In genomic region chr3R:18438827-18439717, dm6 we compare ENCODE assay signal across 5 fruit fly cellular contexts.
A peak's percentile ranks its signal among the peaks of the same experiment; 100 is the strongest.
TF ChIP-seq lines count a peak whose summit lies in the region.

No protein-coding gene starts in this region.

- no peak for TF ChIP-seq CTCF in whole organism, embryonic (GFP tag; optimal IDR thresholded peaks at IDR 0.05; lab: Kevin White, UChicago)

TF ChIP-seq in whole organism, adult, 20 proteins besides CTCF, POLR2A, EP300 and RAD21:
- no peak for TF ChIP-seq CG12768 (GFP tag; optimal IDR thresholded peaks at IDR 0.05; lab: Kevin White, UChicago)
- TF ChIP-seq Hr96 (GFP tag; optimal IDR thresholded peaks at IDR 0.05; lab: Kevin White, UChicago), result peak; percentile 45
- no peak for TF ChIP-seq bab1 (GFP tag; optimal IDR thresholded peaks at IDR 0.05; lab: Kevin White, UChicago)
- peak; percentile 27 for TF ChIP-seq toe (GFP tag; optimal IDR thresholded peaks at IDR 0.05; lab: Kevin White, UChicago)
- peak; percentile 42 for TF ChIP-seq ovo (GFP tag; optimal IDR thresholded peaks at IDR 0.05; lab: Kevin White, UChicago)
- peak; percentile 13 for TF ChIP-seq CG1620 (GFP tag; optimal IDR thresholded peaks at IDR 0.05; lab: Kevin White, UChicago)
- TF ChIP-seq CG5204 (GFP tag; optimal IDR thresholded peaks at IDR 0.05; lab: Kevin White, UChicago), result no peak
- peak; percentile 59 for TF ChIP-seq cic (GFP tag; optimal IDR thresholded peaks at IDR 0.05; lab: Kevin White, UChicago)
- peak; percentile 15 for TF ChIP-seq pad (GFP tag; optimal IDR thresholded peaks at IDR 0.05; lab: Kevin White, UChicago)
- TF ChIP-seq CG7101 (tag; optimal IDR thresholded peaks at IDR 0.05; lab: Kevin White, UChicago), result peak; percentile 7
- peak; percentile 24 for TF ChIP-seq Mnt (GFP tag; optimal IDR thresholded peaks at IDR 0.05; lab: Kevin White, UChicago)
TF ChIP-seq in whole organism, adult: peak in this region for 8.

TF ChIP-seq in whole organism, embryonic, 481 proteins besides CTCF, POLR2A, EP300 and RAD21 (continues in another document):
- TF ChIP-seq CG10431 (GFP tag; optimal IDR thresholded peaks at IDR 0.05; lab: Kevin White, UChicago) (peak; percentile 63), CG12299 (tag; optimal IDR thresholded peaks at IDR 0.05; lab: Kevin White, UChicago) (peak; percentile 44), pnt (GFP tag; optimal IDR thresholded peaks at IDR 0.05; lab: Kevin White, UChicago) (peak; percentile 11), repo (GFP tag; optimal IDR thresholded peaks at IDR 0.05; lab: Kevin White, UChicago) (peak; percentile 10), HmgZ (tag; optimal IDR thresholded peaks at IDR 0.05; lab: Kevin White, UChicago) (peak; percentile 62), CG2875 (GFP tag; optimal IDR thresholded peaks at IDR 0.05; lab: Kevin White, UChicago) (peak; percentile 68), en (GFP tag; optimal IDR thresholded peaks at IDR 0.05; lab: Kevin White, UChicago) (peak; percentile 31), dpn (GFP tag; optimal IDR thresholded peaks at IDR 0.05; lab: Kevin White, UChicago) (peak; percentile 22 to 35), CG34376 (GFP tag; optimal IDR thresholded peaks at IDR 0.05; lab: Kevin White, UChicago) (peak; percentile 77), Hr78 (GFP tag; optimal IDR thresholded peaks at IDR 0.05; lab: Kevin White, UChicago) (peak in 1 of 2 experiments; percentile 2), CG5245 (GFP tag; optimal IDR thresholded peaks at IDR 0.05; lab: Kevin White, UChicago) (no peak), psq (GFP tag; optimal IDR thresholded peaks at IDR 0.05; lab: Kevin White, UChicago) (peak; percentile 38), oc (tag; optimal IDR thresholded peaks at IDR 0.05; lab: Kevin White, UChicago) (no peak), dmrt99B (tag; optimal IDR thresholded peaks at IDR 0.05; lab: Kevin White, UChicago) (peak; percentile 54), odd (GFP tag; optimal IDR thresholded peaks at IDR 0.05; lab: Kevin White, UChicago) (peak; percentile 65), sc (optimal IDR thresholded peaks at IDR 0.05; lab: Kevin White, UChicago) (no peak), sc (GFP tag; optimal IDR thresholded peaks at IDR 0.05; lab: Kevin White, UChicago) (peak; percentile 43), shn (GFP tag; optimal IDR thresholded peaks at IDR 0.05; lab: Kevin White, UChicago) (peak; percentile 22), Aef1 (GFP tag; IDR thresholded peaks at IDR 0.05; lab: Robert Waterston, UW) (0 out of 3 replicates have a peak, but pooled peaks have one; percentile 13), Awh (GFP tag; IDR thresholded peaks at IDR 0.05; lab: Robert Waterston, UW) (peak; percentile 65; the same call in 1 of the 2 replicates)

TF ChIP-seq in whole organism, prepupa, 60 proteins besides CTCF, POLR2A, EP300 and RAD21 (continues in another document):
- peak; percentile 96 for TF ChIP-seq fkh (GFP tag; optimal IDR thresholded peaks at IDR 0.05; lab: Kevin White, UChicago)
- TF ChIP-seq CG11762 (GFP tag; optimal IDR thresholded peaks at IDR 0.05; lab: Kevin White, UChicago; ENCODE audit: insufficient read depth), result peak; percentile 18
- TF ChIP-seq Eip78C (GFP tag; lab: Kevin White, UChicago), result peak; percentile 85
- TF ChIP-seq CG3032 (tag; optimal IDR thresholded peaks at IDR 0.05; lab: Kevin White, UChicago), result peak; percentile 29
- TF ChIP-seq eg (GFP tag; IDR thresholded peaks at IDR 0.05; lab: Robert Waterston, UW), result no peak; the same call in 2 of the 3 replicates
- TF ChIP-seq acj6 (GFP tag; optimal IDR thresholded peaks at IDR 0.05; lab: Kevin White, UChicago), result peak; percentile 39
- peak; percentile 19 for TF ChIP-seq CG6808 (GFP tag; optimal IDR thresholded peaks at IDR 0.05; lab: Kevin White, UChicago)
- TF ChIP-seq Hr4 (GFP tag; optimal IDR thresholded peaks at IDR 0.05; lab: Kevin White, UChicago), result peak; percentile 50
- no peak for TF ChIP-seq CG7368 (GFP tag; optimal IDR thresholded peaks at IDR 0.05; lab: Kevin White, UChicago)
- peak in 1 of 2 experiments; percentile 4 for TF ChIP-seq salr (GFP tag; optimal IDR thresholded peaks at IDR 0.05; lab: Kevin White, UChicago)
- peak; percentile 42 for TF ChIP-seq Ets96B (tag; optimal IDR thresholded peaks at IDR 0.05; lab: Kevin White, UChicago)
- TF ChIP-seq net (GFP tag; optimal IDR thresholded peaks at IDR 0.05; lab: Kevin White, UChicago), result no peak
- TF ChIP-seq pdm3 (GFP tag; optimal IDR thresholded peaks at IDR 0.05; lab: Kevin White, UChicago), result peak; percentile 43
- no peak for TF ChIP-seq fd85E (GFP tag; optimal IDR thresholded peaks at IDR 0.05; lab: Kevin White, UChicago)
- peak; percentile 15 for TF ChIP-seq OdsH (GFP tag; optimal IDR thresholded peaks at IDR 0.05; lab: Kevin White, UChicago)
- peak; percentile 29 for TF ChIP-seq svp (GFP tag; lab: Kevin White, UChicago)
- TF ChIP-seq CG6792 (GFP tag; optimal IDR thresholded peaks at IDR 0.05; lab: Kevin White, UChicago), result no peak
- TF ChIP-seq spab (GFP tag; optimal IDR thresholded peaks at IDR 0.05; lab: Kevin White, UChicago), result peak; percentile 17
- peak; percentile 36 for TF ChIP-seq achi (GFP tag; optimal IDR thresholded peaks at IDR 0.05; lab: Kevin White, UChicago)
- no peak for TF ChIP-seq CG3919 (GFP tag; optimal IDR thresholded peaks at IDR 0.05; lab: Kevin White, UChicago)
- peak; percentile 32 for TF ChIP-seq dsx (GFP tag; optimal IDR thresholded peaks at IDR 0.05; lab: Kevin White, UChicago; ENCODE audit: poor library complexity, severe bottlenecking)

TF ChIP-seq in whole organism, pupa, 21 proteins besides CTCF, POLR2A, EP300 and RAD21:
- TF ChIP-seq gl (tag; optimal IDR thresholded peaks at IDR 0.05; lab: Kevin White, UChicago) (no peak), CG34367 (tag; optimal IDR thresholded peaks at IDR 0.05; lab: Kevin White, UChicago) (peak; percentile 27), Snoo (tag; optimal IDR thresholded peaks at IDR 0.05; lab: Kevin White, UChicago) (no peak), fd96Ca (GFP tag; IDR thresholded peaks at IDR 0.05; lab: Robert Waterston, UW) (no peak), CG4496 (GFP tag; IDR thresholded peaks at IDR 0.05; lab: Robert Waterston, UW) (no peak), CG13204 (GFP tag; optimal IDR thresholded peaks at IDR 0.05; lab: Kevin White, UChicago) (no peak), Ets98B (GFP tag; IDR thresholded peaks at IDR 0.05; lab: Robert Waterston, UW) (peak; percentile 31; the same call in 1 of the 2 replicates), CG8301 (tag; optimal IDR thresholded peaks at IDR 0.05; lab: Kevin White, UChicago) (peak; percentile 35), D1 (tag; optimal IDR thresholded peaks at IDR 0.05; lab: Kevin White, UChicago) (no peak), CG8159 (tag; optimal IDR thresholded peaks at IDR 0.05; lab: Kevin White, UChicago) (peak; percentile 71), CG9948 (tag; optimal IDR thresholded peaks at IDR 0.05; lab: Kevin White, UChicago) (peak; percentile 48), CG15710 (tag; optimal IDR thresholded peaks at IDR 0.05; lab: Kevin White, UChicago) (peak; percentile 54), CG12605 (GFP tag; IDR thresholded peaks at IDR 0.05; lab: Robert Waterston, UW) (no peak), CG32121 (GFP tag; IDR thresholded peaks at IDR 0.05; lab: Robert Waterston, UW) (peak; percentile 52; the same call in 1 of the 2 replicates), EcR (GFP tag; optimal IDR thresholded peaks at IDR 0.05; lab: Kevin White, UChicago) (peak; percentile 54), CG14655 (GFP tag; optimal IDR thresholded peaks at IDR 0.05; lab: Kevin White, UChicago) (peak; percentile 58), CG17806 (tag; optimal IDR thresholded peaks at IDR 0.05; lab: Kevin White, UChicago) (no peak), Pif1B (GFP tag; optimal IDR thresholded peaks at IDR 0.05; lab: Kevin White, UChicago) (no peak), Pif1A (GFP tag; optimal IDR thresholded peaks at IDR 0.05; lab: Kevin White, UChicago) (peak; percentile 2), rn (GFP tag; IDR thresholded peaks at IDR 0.05; lab: Robert Waterston, UW) (no peak), CG10348 (GFP tag; IDR thresholded peaks at IDR 0.05; lab: Robert Waterston, UW) (no peak)
TF ChIP-seq in whole organism, pupa: peak in this region for 10.

TF ChIP-seq in whole organism, wandering third instar larva, 38 proteins besides CTCF, POLR2A, EP300 and RAD21:
- peak; percentile 11 for TF ChIP-seq sv (GFP tag; optimal IDR thresholded peaks at IDR 0.05; lab: Kevin White, UChicago)
- TF ChIP-seq br (GFP tag; optimal IDR thresholded peaks at IDR 0.05; lab: Kevin White, UChicago), result no peak
- no peak for TF ChIP-seq psq (GFP tag; optimal IDR thresholded peaks at IDR 0.05; lab: Kevin White, UChicago)
- no peak for TF ChIP-seq Sp1 (GFP tag; optimal IDR thresholded peaks at IDR 0.05; lab: Kevin White, UChicago)
- TF ChIP-seq fru (GFP tag; optimal IDR thresholded peaks at IDR 0.05; lab: Kevin White, UChicago), result peak; percentile 43
- TF ChIP-seq ey (GFP tag; optimal IDR thresholded peaks at IDR 0.05; lab: Kevin White, UChicago), result peak; percentile 17
- TF ChIP-seq foxo (GFP tag; optimal IDR thresholded peaks at IDR 0.05; lab: Kevin White, UChicago), result peak in 1 of 2 experiments; percentile 52
- TF ChIP-seq HLH106 (tag; optimal IDR thresholded peaks at IDR 0.05; lab: Kevin White, UChicago), result peak; percentile 21
- TF ChIP-seq h (GFP tag; optimal IDR thresholded peaks at IDR 0.05; lab: Kevin White, UChicago), result peak; percentile 59
- peak; percentile 39 for TF ChIP-seq OdsH (GFP tag; optimal IDR thresholded peaks at IDR 0.05; lab: Kevin White, UChicago)
